Worm (Caenorhabditis elegans): Measurements from ENCODE around the gene sel-5.

DNA sequence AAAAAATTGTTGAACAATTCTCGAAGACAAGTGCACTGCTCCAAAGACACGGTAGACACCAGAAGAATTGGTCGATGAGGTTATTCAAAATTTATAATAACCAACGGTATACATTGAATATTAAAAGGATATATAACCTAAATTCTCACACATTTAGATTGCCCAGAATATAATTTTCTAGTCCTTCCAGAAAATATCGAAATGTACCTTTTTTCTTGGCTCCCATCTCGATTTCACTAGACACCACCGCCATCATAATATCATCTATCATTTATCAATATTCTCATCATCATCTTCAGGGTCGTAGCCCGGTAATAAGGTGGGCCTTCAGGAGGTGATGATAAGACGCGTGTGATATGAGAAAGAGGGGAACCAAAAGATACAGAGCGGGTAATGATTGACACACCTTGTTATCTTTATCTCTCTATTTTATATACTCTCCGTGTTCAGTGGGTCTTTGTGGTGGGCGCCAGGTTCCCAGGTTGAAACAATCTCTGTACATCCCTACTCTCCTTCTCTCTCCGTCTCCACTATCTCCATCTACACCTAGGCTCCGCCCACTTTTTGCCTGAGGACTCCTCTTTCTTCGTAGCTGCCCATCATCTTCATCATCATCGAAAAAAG is 22.0 kb upstream of the sel-5 start, which contains the start of gene mab-21:
- TF ChIP-seq ceh-62 (tag; optimal IDR thresholded peaks at IDR 0.05) (no peak), mdl-1 (tag; optimal IDR thresholded peaks at IDR 0.05) (no peak), ztf-7 (tag; optimal IDR thresholded peaks at IDR 0.05) (no peak), zag-1 (tag; optimal IDR thresholded peaks at IDR 0.05) (no peak), nhr-28 (tag; optimal IDR thresholded peaks at IDR 0.05) (peak; percentile 57), unc-39 (tag; optimal IDR thresholded peaks at IDR 0.05) (no peak)
